Fruit fly (Drosophila melanogaster) whole organism, wandering third instar larva: ENCODE data around the gene Pxd.

ENCODE experiments used
- Abd-B ChIP-seq: fragments of >200 bp; optimal IDR thresholded peaks from 2 replicates; lab custom pipeline; 2017; ENCODE audit warnings: missing biosample characterization, missing genetic modification characterization
- CG32264 ChIP-seq: fragments of 200-800 bp; sonication (Bioruptor generic); optimal IDR thresholded peaks from 2 replicates; lab custom pipeline; 2016; ENCODE audit warnings: missing biosample characterization, missing genetic modification characterization
- CG9705 ChIP-seq: fragments of 200-800 bp; sonication (Bioruptor generic); optimal IDR thresholded peaks from 2 replicates; lab custom pipeline; 2018; ENCODE audit warnings: missing biosample characterization, mild to moderate bottlenecking, missing genetic modification characterization
- CrebA ChIP-seq: fragments of 200-800 bp; sonication (Bioruptor generic); optimal IDR thresholded peaks from 2 replicates; lab custom pipeline; 2016; ENCODE audit warnings: missing biosample characterization, mild to moderate bottlenecking, missing genetic modification characterization, borderline replicate concordance
- Dfd ChIP-seq: fragments of >200 bp; optimal IDR thresholded peaks from 2 replicates; lab custom pipeline; 2017; ENCODE audit warnings: missing biosample characterization, missing genetic modification characterization
- Dif ChIP-seq: fragments of 200-275, 200-300 bp; sonication (Bioruptor generic); optimal IDR thresholded peaks from 2 replicates; lab custom pipeline; 2018; ENCODE audit warnings: missing biosample characterization, missing genetic modification characterization; ENCODE audit not compliant: partially characterized antibody
- GATAd ChIP-seq: sonication (Bioruptor generic); optimal IDR thresholded peaks from 2 replicates; lab custom pipeline; 2016; ENCODE audit warnings: missing biosample characterization, missing genetic modification characterization
- HLH106 ChIP-seq: fragments of 200-800 bp; optimal IDR thresholded peaks from 3 replicates; lab custom pipeline; 2019; ENCODE audit warnings: missing biosample characterization, mild to moderate bottlenecking, missing genetic modification characterization, moderate library complexity
- Hnf4 ChIP-seq: fragments of 200-800 bp; sonication (Bioruptor generic); optimal IDR thresholded peaks from 2 replicates; lab custom pipeline; 2016; ENCODE audit warnings: missing biosample characterization, mild to moderate bottlenecking, missing genetic modification characterization
- Hr78 ChIP-seq: fragments of >200 bp; optimal IDR thresholded peaks from 2 replicates; lab custom pipeline; 2017; ENCODE audit warnings: missing biosample characterization, missing genetic modification characterization
- Hr83 ChIP-seq: fragments of 200-300 bp; sonication (Bioruptor generic); optimal IDR thresholded peaks from 2 replicates; lab custom pipeline; 2016; ENCODE audit warnings: missing biosample characterization, mild to moderate bottlenecking, missing genetic modification characterization, moderate library complexity; ENCODE audit not compliant: poor library complexity, severe bottlenecking
- Jra ChIP-seq: sonication (Bioruptor generic); optimal IDR thresholded peaks from 2 replicates; lab custom pipeline; 2016; ENCODE audit warnings: missing biosample characterization, missing genetic modification characterization
- Mio ChIP-seq: sonication (Bioruptor generic); optimal IDR thresholded peaks from 2 replicates; lab custom pipeline; 2016; ENCODE audit warnings: missing biosample characterization, missing genetic modification characterization
- Myc ChIP-seq: fragments of >200 bp; optimal IDR thresholded peaks from 2 replicates; lab custom pipeline; 2017
- N ChIP-seq: fragments of >200 bp; optimal IDR thresholded peaks from 2 replicates; lab custom pipeline; 2018; ENCODE audit warnings: missing biosample characterization, missing external identifiers, missing genetic modification characterization
- OdsH ChIP-seq: fragments of 200-800 bp; sonication (Bioruptor generic); optimal IDR thresholded peaks from 2 replicates; lab custom pipeline; 2016; ENCODE audit warnings: missing biosample characterization, mild to moderate bottlenecking, missing genetic modification characterization
- Rel ChIP-seq, 2 experiments: fragments of 200-800 bp; sonication (Bioruptor generic) in 1 of 2; optimal IDR thresholded peaks; 2 replicates in 1 of 2; 3 replicates in 1 of 2; lab custom pipeline; 2016 to 2019; ENCODE audit warnings: mild to moderate bottlenecking in 2 of 2, missing biosample characterization in 2 of 2, missing genetic modification characterization in 2 of 2, moderate library complexity in 1 of 2
- Sp1 ChIP-seq: fragments of 200-800 bp; sonication (Bioruptor generic); optimal IDR thresholded peaks from 3 replicates; lab custom pipeline; 2019; ENCODE audit warnings: missing biosample characterization, mild to moderate bottlenecking, missing genetic modification characterization, moderate library complexity
- Vsx2 ChIP-seq: fragments of 200-300, 225-300 bp; sonication (Bioruptor generic); optimal IDR thresholded peaks from 2 replicates; lab custom pipeline; 2018; ENCODE audit warnings: missing biosample characterization, missing genetic modification characterization; ENCODE audit not compliant: partially characterized antibody
- br ChIP-seq: fragments of 200-800 bp; sonication (Bioruptor generic); optimal IDR thresholded peaks from 2 replicates; lab custom pipeline; 2016; ENCODE audit warnings: missing biosample characterization, missing genetic modification characterization
- brk ChIP-seq: fragments of 200-800 bp; sonication (Bioruptor generic); optimal IDR thresholded peaks from 2 replicates; lab custom pipeline; 2016; ENCODE audit warnings: missing biosample characterization, mild to moderate bottlenecking, missing genetic modification characterization
- dl ChIP-seq, 2 experiments: fragments of 175-275, 200-275 bp in 1 of 2; fragments of 200-275 bp in 1 of 2; sonication (Bioruptor generic); optimal IDR thresholded peaks; lab custom pipeline; 2018; ENCODE audit warnings: mild to moderate bottlenecking in 2 of 2, missing biosample characterization in 2 of 2, missing genetic modification characterization in 2 of 2, moderate library complexity in 2 of 2; ENCODE audit not compliant: partially characterized antibody in 2 of 2, insufficient read depth in 1 of 2
- dmrt93B ChIP-seq: fragments of 200-800 bp; sonication (Bioruptor generic); optimal IDR thresholded peaks from 2 replicates; lab custom pipeline; 2018; ENCODE audit warnings: missing biosample characterization, mild to moderate bottlenecking, missing genetic modification characterization
- dsf ChIP-seq: sonication (Bioruptor generic); optimal IDR thresholded peaks from 2 replicates; lab custom pipeline; 2016; ENCODE audit warnings: missing biosample characterization, missing genetic modification characterization, borderline replicate concordance
- ey ChIP-seq: fragments of 200-800 bp; sonication (Bioruptor generic); optimal IDR thresholded peaks from 2 replicates; lab custom pipeline; 2016; ENCODE audit warnings: missing biosample characterization, missing genetic modification characterization
- foxo ChIP-seq, 2 experiments: fragments of 200-800 bp; sonication (Bioruptor generic); optimal IDR thresholded peaks; 2 replicates in 1 of 2; 3 replicates in 1 of 2; lab custom pipeline; 2016 to 2017; ENCODE audit warnings: missing biosample characterization in 2 of 2, missing genetic modification characterization in 2 of 2
- fru ChIP-seq: fragments of 200-800 bp; sonication (Bioruptor generic); optimal IDR thresholded peaks from 3 replicates; lab custom pipeline; 2016; ENCODE audit warnings: missing biosample characterization, mild to moderate bottlenecking, missing genetic modification characterization
- h ChIP-seq: fragments of 200-800 bp; sonication (Bioruptor generic); optimal IDR thresholded peaks from 3 replicates; lab custom pipeline; 2016; ENCODE audit warnings: missing biosample characterization, mild to moderate bottlenecking, missing genetic modification characterization
- jim ChIP-seq: fragments of 175-275, 200-325 bp; sonication (Bioruptor generic); optimal IDR thresholded peaks from 2 replicates; lab custom pipeline; 2016; ENCODE audit warnings: missing biosample characterization, mild to moderate bottlenecking, missing genetic modification characterization
- lola ChIP-seq: fragments of >200 bp; optimal IDR thresholded peaks from 2 replicates; lab custom pipeline; 2017; ENCODE audit warnings: missing biosample characterization, missing genetic modification characterization
- pan ChIP-seq: fragments of >200 bp; optimal IDR thresholded peaks from 2 replicates; lab custom pipeline; 2017
- psq ChIP-seq: fragments of 200-800 bp; sonication (Bioruptor generic); optimal IDR thresholded peaks from 3 replicates; lab custom pipeline; 2017; ENCODE audit warnings: missing biosample characterization, mild to moderate bottlenecking, missing genetic modification characterization, moderate library complexity
- rgr ChIP-seq: fragments of 200-800 bp; sonication (Bioruptor generic); optimal IDR thresholded peaks from 3 replicates; lab custom pipeline; 2016; ENCODE audit warnings: missing biosample characterization, mild to moderate bottlenecking, missing genetic modification characterization
- sage ChIP-seq: fragments of 200-800 bp; sonication (Bioruptor generic); optimal IDR thresholded peaks from 2 replicates; lab custom pipeline; 2016; ENCODE audit warnings: missing biosample characterization, mild to moderate bottlenecking, missing genetic modification characterization
- sv ChIP-seq: fragments of 200-800 bp; sonication (Bioruptor generic); optimal IDR thresholded peaks from 3 replicates; lab custom pipeline; 2016; ENCODE audit warnings: missing biosample characterization, missing genetic modification characterization
- tai ChIP-seq: sonication (Bioruptor generic); optimal IDR thresholded peaks from 2 replicates; lab custom pipeline; 2016; ENCODE audit warnings: missing biosample characterization, missing genetic modification characterization
- usp ChIP-seq: fragments of >200 bp; optimal IDR thresholded peaks from 2 replicates; lab custom pipeline; 2017; ENCODE audit warnings: missing biosample characterization, missing genetic modification characterization
- woc ChIP-seq: sonication (Bioruptor generic); optimal IDR thresholded peaks from 2 replicates; lab custom pipeline; 2016; ENCODE audit warnings: missing biosample characterization, mild to moderate bottlenecking, missing genetic modification characterization

The Pxd gene

dm6 chr3R:17039993-17040807, 25.8 kb downstream of the Pxd start, which contains the start of the genes CG18213 and Trm7-32:
TSS of gene CG18213 (minus strand) at chr3R:17040203.
TSS of gene Trm7-32 (plus strand) at chr3R:17040682.
- TF ChIP-seq Hr78 (no peak), Myc (lab: Kevin White, UChicago) (no peak), psq (no peak), dl (GFP tag; optimal IDR thresholded peaks at IDR 0.05; lab: Kevin White, UChicago; ENCODE audit: insufficient read depth in 1 of 2, partially characterized antibody in 2 of 2) (no peak), pan (no peak), tai (no peak), GATAd (GFP tag; lab: Kevin White, UChicago) (no peak), CG32264 (GFP tag; lab: Kevin White, UChicago) (no peak), Hnf4 (peak; percentile 11), CrebA (no peak), CG9705 (GFP tag; lab: Kevin White, UChicago) (no peak), dsf (no peak), Rel (GFP tag; optimal IDR thresholded peaks at IDR 0.05; lab: Kevin White, UChicago) (no peak), Rel (tag; optimal IDR thresholded peaks at IDR 0.05; lab: Kevin White, UChicago) (no peak), woc (peak; percentile 52), jim (GFP tag; lab: Kevin White, UChicago) (no peak), Hr83 (GFP tag; lab: Kevin White, UChicago) (no peak), OdsH (GFP tag; lab: Kevin White, UChicago) (no peak)

DNA sequence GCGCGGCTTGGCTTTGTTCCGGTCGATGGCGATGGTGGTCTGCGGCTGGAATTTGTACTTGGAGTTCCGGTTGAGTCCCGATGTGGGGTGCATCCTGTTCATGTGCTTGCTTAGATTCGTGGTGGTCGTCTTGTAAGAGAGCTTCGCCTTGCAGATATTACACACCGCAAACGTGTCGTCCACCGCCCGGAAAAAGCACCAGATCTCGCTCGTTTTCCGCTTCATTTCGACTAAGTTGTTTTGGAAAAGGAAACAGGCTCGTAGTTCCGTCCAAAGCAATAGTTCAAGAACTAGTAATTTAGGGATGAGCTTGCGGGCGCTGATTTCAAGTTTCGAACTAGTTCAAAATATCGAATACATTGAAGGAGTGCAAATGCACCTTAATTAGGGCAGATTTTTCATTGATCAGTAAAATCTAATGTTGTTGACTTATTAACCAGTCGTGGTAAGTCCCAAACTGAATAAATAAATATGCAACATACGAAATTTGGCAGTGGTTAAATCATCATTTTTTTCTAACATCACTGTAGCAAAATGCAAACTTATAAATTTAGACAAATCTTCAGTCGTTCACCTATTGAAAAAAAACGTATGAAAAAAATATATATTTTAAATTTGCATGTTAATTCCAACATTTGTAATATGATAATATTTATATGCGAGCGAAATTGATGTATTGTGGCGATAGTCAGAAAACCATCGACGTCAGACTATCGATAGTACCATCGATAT, 28.6 kb downstream of the Pxd start, which contains the start of the genes bdwf and Patr-1:
bdwf (minus strand) TSS at position 299 of the 732 bp plus-strand sequence.
Patr-1 (plus strand) TSS at position 727 of the 732 bp plus-strand sequence.
- TF ChIP-seq Jra (peak; percentile 77), N (GFP tag; lab: Kevin White, UChicago) (no peak), HLH106 (peak; percentile 26), Dfd (GFP tag; lab: Kevin White, UChicago) (no peak), lola (no peak), br (no peak), dsf (peak; percentile 32), dl (GFP tag; optimal IDR thresholded peaks at IDR 0.05; lab: Kevin White, UChicago; ENCODE audit: insufficient read depth in 1 of 2, partially characterized antibody in 2 of 2) (no peak), dmrt93B (GFP tag; lab: Kevin White, UChicago) (no peak), h (GFP tag; lab: Kevin White, UChicago) (no peak), Mio (GFP tag; lab: Kevin White, UChicago) (no peak), OdsH (GFP tag; lab: Kevin White, UChicago) (peak; percentile 19), woc (peak; percentile 71), ey (GFP tag; lab: Kevin White, UChicago) (no peak), Myc (lab: Kevin White, UChicago) (no peak), brk (GFP tag; lab: Kevin White, UChicago) (no peak), CrebA (no peak), sage (GFP tag; lab: Kevin White, UChicago) (no peak), usp (GFP tag; lab: Kevin White, UChicago) (no peak), psq (peak; percentile 19), Hr78 (no peak), Dif (GFP tag; lab: Kevin White, UChicago) (no peak), tai (no peak), Abd-B (GFP tag; lab: Kevin White, UChicago) (no peak), fru (no peak), Rel (GFP tag; optimal IDR thresholded peaks at IDR 0.05; lab: Kevin White, UChicago) (no peak), Rel (tag; optimal IDR thresholded peaks at IDR 0.05; lab: Kevin White, UChicago) (no peak), foxo (GFP tag; optimal IDR thresholded peaks at IDR 0.05; lab: Kevin White, UChicago) (peak in 1 of 2 experiments; percentile 51), GATAd (GFP tag; lab: Kevin White, UChicago) (no peak), pan (no peak), Vsx2 (GFP tag; lab: Kevin White, UChicago) (no peak), sv (GFP tag; lab: Kevin White, UChicago) (peak; percentile 25), CG32264 (GFP tag; lab: Kevin White, UChicago) (no peak), Sp1 (GFP tag; lab: Kevin White, UChicago) (no peak), Hr83 (GFP tag; lab: Kevin White, UChicago) (no peak), jim (GFP tag; lab: Kevin White, UChicago) (no peak), Hnf4 (no peak), CG9705 (GFP tag; lab: Kevin White, UChicago) (no peak), rgr (no peak)
